Fruit fly (Drosophila melanogaster) whole organism, embryonic: ENCODE results near the gene MESR3.

Source experiments
- Ada2b ChIP-seq: fragments of 200-800 bp; sonication (Bioruptor generic); IDR thresholded peaks from 2 replicates; pipeline ENCODE4 v1.3.6; 2022; ENCODE audit warnings: missing biosample characterization, missing genetic modification characterization
- Adf1 ChIP-seq: fragments of 200-800 bp; sonication (Bioruptor generic); IDR thresholded peaks from 2 replicates; pipeline ENCODE4 v1.3.6; 2022; ENCODE audit warnings: missing biosample characterization, missing genetic modification characterization
- Antp ChIP-seq: fragments of 200-800 bp; sonication (Bioruptor generic); optimal IDR thresholded peaks from 3 replicates; lab custom pipeline; 2016; ENCODE audit warnings: missing biosample characterization, missing genetic modification characterization
- Atf-2 ChIP-seq: fragments of 200-800 bp; sonication (Bioruptor generic); optimal IDR thresholded peaks from 2 replicates; lab custom pipeline; 2016; ENCODE audit warnings: missing biosample characterization, missing genetic modification characterization
- BEAF-32 ChIP-seq: fragments of 200-800 bp; sonication (Bioruptor generic); optimal IDR thresholded peaks from 3 replicates; lab custom pipeline; 2017; ENCODE audit warnings: missing biosample characterization, missing genetic modification characterization, mild to moderate bottlenecking, moderate library complexity, missing genetic modification reagents
- CG10366 ChIP-seq: fragments of 200-800 bp; sonication (Bioruptor generic); IDR thresholded peaks from 2 replicates; pipeline ENCODE4 v1.3.6; 2022; ENCODE audit warnings: missing biosample characterization, missing genetic modification characterization
- CG11560 ChIP-seq: fragments of 200-800 bp; sonication (Bioruptor generic); IDR thresholded peaks from 3 replicates; pipeline ENCODE4 v1.3.6; 2022; ENCODE audit warnings: missing biosample characterization, missing genetic modification characterization
- CG11723 ChIP-seq: fragments of 200-800 bp; sonication (Bioruptor generic); optimal IDR thresholded peaks from 2 replicates; lab custom pipeline; 2017; ENCODE audit warnings: missing biosample characterization, mild to moderate bottlenecking, missing genetic modification characterization
- CG12769 ChIP-seq: fragments of 200-800 bp; sonication (Bioruptor generic); optimal IDR thresholded peaks from 2 replicates; lab custom pipeline; 2019; ENCODE audit warnings: missing biosample characterization, mild to moderate bottlenecking, missing genetic modification characterization, moderate library complexity
- CG13296 ChIP-seq: fragments of 200-800 bp; sonication (Bioruptor generic); optimal IDR thresholded peaks from 3 replicates; lab custom pipeline; 2018; ENCODE audit warnings: missing biosample characterization, mild to moderate bottlenecking, missing genetic modification characterization
- CG15269 ChIP-seq: fragments of 200-800 bp; sonication (Bioruptor generic); optimal IDR thresholded peaks from 2 replicates; lab custom pipeline; 2018; ENCODE audit warnings: missing biosample characterization, mild to moderate bottlenecking, missing genetic modification characterization, moderate library complexity
- CG15601 ChIP-seq: fragments of 200-800 bp; sonication (Bioruptor generic); optimal IDR thresholded peaks from 3 replicates; lab custom pipeline; 2019; ENCODE audit warnings: missing biosample characterization, mild to moderate bottlenecking, missing genetic modification characterization, moderate library complexity
- CG1792 ChIP-seq: fragments of 200-800 bp; sonication (Bioruptor generic); optimal IDR thresholded peaks from 2 replicates; lab custom pipeline; 2016; ENCODE audit warnings: missing biosample characterization, missing genetic modification characterization
- CG18262 ChIP-seq: fragments of 200-800 bp; optimal IDR thresholded peaks from 3 replicates; lab custom pipeline; 2019; ENCODE audit warnings: missing biosample characterization, mild to moderate bottlenecking, missing genetic modification characterization, moderate library complexity
- CG2712 ChIP-seq: fragments of 200-800 bp; optimal IDR thresholded peaks from 3 replicates; lab custom pipeline; 2019; ENCODE audit warnings: missing biosample characterization, mild to moderate bottlenecking, missing genetic modification characterization, moderate library complexity
- CG34224 ChIP-seq: fragments of 200-800 bp; sonication (Bioruptor generic); IDR thresholded peaks from 3 replicates; pipeline ENCODE4 v1.3.6; 2022; ENCODE audit warnings: missing biosample characterization, missing genetic modification characterization; ENCODE audit not compliant: partially characterized antibody
- CG4730 ChIP-seq: fragments of 200-800 bp; sonication (Bioruptor generic); IDR thresholded peaks from 2 replicates; pipeline ENCODE4 v1.3.6; 2022; ENCODE audit warnings: missing biosample characterization, missing genetic modification characterization
- CG7928 ChIP-seq: fragments of 200-800 bp; sonication (Bioruptor generic); optimal IDR thresholded peaks from 2 replicates; lab custom pipeline; 2017; ENCODE audit warnings: missing biosample characterization, mild to moderate bottlenecking, missing genetic modification characterization
- CG9727 ChIP-seq: fragments of 200-800 bp; sonication (Bioruptor generic); optimal IDR thresholded peaks from 3 replicates; lab custom pipeline; 2017; ENCODE audit warnings: missing biosample characterization, mild to moderate bottlenecking, missing genetic modification characterization
- Deaf1 ChIP-seq: fragments of 200-800 bp; optimal IDR thresholded peaks from 3 replicates; lab custom pipeline; 2019; ENCODE audit warnings: missing biosample characterization, mild to moderate bottlenecking, missing genetic modification characterization, moderate library complexity
- Dll ChIP-seq: fragments of 200-800 bp; sonication (Bioruptor generic); IDR thresholded peaks from 4 replicates; pipeline ENCODE4 v1.3.6; 2022; ENCODE audit warnings: missing biosample characterization, missing genetic modification characterization; ENCODE audit not compliant: partially characterized antibody
- E2f2 ChIP-seq: fragments of 200-800 bp; sonication (Bioruptor generic); IDR thresholded peaks from 2 replicates; pipeline ENCODE4 v1.3.6; 2022; ENCODE audit warnings: missing biosample characterization, missing genetic modification characterization
- GATAe ChIP-seq: fragments of 200-800 bp; sonication (Bioruptor generic); conservative IDR thresholded peaks from 2 replicates; pipeline ENCODE4 v1.3.6; 2022; ENCODE audit warnings: missing biosample characterization, missing genetic modification characterization
- Hey ChIP-seq: fragments of 200-800 bp; sonication (Bioruptor generic); optimal IDR thresholded peaks from 3 replicates; lab custom pipeline; 2018; ENCODE audit warnings: missing biosample characterization, mild to moderate bottlenecking, missing genetic modification characterization
- Hmx ChIP-seq: fragments of 200-800 bp; sonication (Bioruptor generic); optimal IDR thresholded peaks from 2 replicates; lab custom pipeline; 2016; ENCODE audit warnings: missing biosample characterization, missing genetic modification characterization
- Lpt ChIP-seq: fragments of >200 bp; optimal IDR thresholded peaks from 2 replicates; lab custom pipeline; 2018; ENCODE audit warnings: missing biosample characterization, missing genetic modification characterization
- MTF-1 ChIP-seq: fragments of 200-800 bp; sonication (Bioruptor generic); optimal IDR thresholded peaks from 2 replicates; lab custom pipeline; 2018; ENCODE audit warnings: missing biosample characterization, mild to moderate bottlenecking, missing genetic modification characterization, borderline replicate concordance
- Myb ChIP-seq: fragments of 200-800 bp; sonication (Bioruptor generic); optimal IDR thresholded peaks from 2 replicates; lab custom pipeline; 2016; ENCODE audit warnings: missing biosample characterization, missing genetic modification characterization
- NFAT ChIP-seq: fragments of 200-800 bp; sonication (Bioruptor generic); IDR thresholded peaks from 2 replicates; pipeline ENCODE4 v1.3.6; 2022; ENCODE audit warnings: missing biosample characterization, missing genetic modification characterization
- Optix ChIP-seq: fragments of 200-800 bp; sonication (Bioruptor generic); IDR thresholded peaks from 3 replicates; pipeline ENCODE4 v1.3.6; 2022; ENCODE audit warnings: missing biosample characterization, missing genetic modification characterization
- Ssrp ChIP-seq: fragments of 200-800 bp; sonication (Bioruptor generic); optimal IDR thresholded peaks from 2 replicates; lab custom pipeline; 2018; ENCODE audit warnings: missing biosample characterization, mild to moderate bottlenecking, missing genetic modification characterization, moderate library complexity
- Stat92E ChIP-seq, 3 experiments: fragments of >200 bp in 2 of 3; fragments of 200-800 bp in 1 of 3; sonication (Bioruptor generic) in 1 of 3; optimal IDR thresholded peaks; 2 replicates each; lab custom pipeline; 2017 to 2019; ENCODE audit warnings: missing biosample characterization in 3 of 3, missing genetic modification characterization in 3 of 3, mild to moderate bottlenecking in 1 of 3, moderate library complexity in 1 of 3
- TFAM ChIP-seq: fragments of 200-800 bp; sonication (Bioruptor generic); optimal IDR thresholded peaks from 2 replicates; lab custom pipeline; 2017; ENCODE audit warnings: missing biosample characterization, missing genetic modification characterization, inconsistent platforms
- Taf1 ChIP-seq: fragments of 200-800 bp; sonication (Bioruptor generic); IDR thresholded peaks from 2 replicates; pipeline ENCODE4 v1.3.6; 2022; ENCODE audit warnings: missing biosample characterization, missing genetic modification characterization
- bigmax ChIP-seq: fragments of 200-800 bp; sonication (Bioruptor generic); optimal IDR thresholded peaks from 2 replicates; lab custom pipeline; 2018; ENCODE audit warnings: missing biosample characterization, mild to moderate bottlenecking, missing genetic modification characterization
- dpn ChIP-seq, 2 experiments: fragments of 200-800 bp; sonication (Bioruptor generic); optimal IDR thresholded peaks; 3 replicates each; lab custom pipeline; 2016; ENCODE audit warnings: missing biosample characterization in 2 of 2, missing genetic modification characterization in 2 of 2
- en ChIP-seq: fragments of 200-800 bp; sonication (Bioruptor generic); optimal IDR thresholded peaks from 2 replicates; lab custom pipeline; 2016; ENCODE audit warnings: missing biosample characterization, missing genetic modification characterization
- fd3F ChIP-seq: fragments of 200-800 bp; sonication (Bioruptor generic); optimal IDR thresholded peaks from 2 replicates; lab custom pipeline; 2018; ENCODE audit warnings: missing biosample characterization, mild to moderate bottlenecking, missing genetic modification characterization, moderate library complexity
- fru ChIP-seq: fragments of >200 bp; optimal IDR thresholded peaks from 2 replicates; lab custom pipeline; 2017
- ftz-f1 ChIP-seq: fragments of 200-800 bp; sonication (Bioruptor generic); optimal IDR thresholded peaks from 2 replicates; lab custom pipeline; 2016; ENCODE audit warnings: missing biosample characterization, missing genetic modification characterization
- gsb-n ChIP-seq: fragments of 200-800 bp; sonication (Bioruptor generic); optimal IDR thresholded peaks from 3 replicates; lab custom pipeline; 2018; ENCODE audit warnings: missing biosample characterization, mild to moderate bottlenecking, missing genetic modification characterization
- klu ChIP-seq: fragments of 200-800 bp; sonication (Bioruptor generic); IDR thresholded peaks from 2 replicates; pipeline ENCODE4 v1.3.6; 2022; ENCODE audit warnings: missing biosample characterization, missing genetic modification characterization
- nerfin-2 ChIP-seq: fragments of 200-800 bp; sonication (Bioruptor generic); IDR thresholded peaks from 2 replicates; pipeline ENCODE4 v1.3.6; 2022; ENCODE audit warnings: missing biosample characterization, missing genetic modification characterization; ENCODE audit not compliant: partially characterized antibody
- nom ChIP-seq: fragments of 200-800 bp; sonication (Bioruptor generic); optimal IDR thresholded peaks from 2 replicates; lab custom pipeline; 2017; ENCODE audit warnings: missing biosample characterization, missing genetic modification characterization, mild to moderate bottlenecking, moderate library complexity, missing genetic modification reagents
- oc ChIP-seq: fragments of 200-800 bp; sonication (Bioruptor generic); optimal IDR thresholded peaks from 2 replicates; lab custom pipeline; 2018; ENCODE audit warnings: missing biosample characterization, mild to moderate bottlenecking, missing genetic modification characterization, moderate library complexity
- peb ChIP-seq: fragments of 200-800 bp; sonication (Bioruptor generic); IDR thresholded peaks from 2 replicates; pipeline ENCODE4 v1.3.6; 2022; ENCODE audit warnings: missing biosample characterization, missing genetic modification characterization
- sima ChIP-seq: fragments of 200-800 bp; sonication (Bioruptor generic); optimal IDR thresholded peaks from 2 replicates; lab custom pipeline; 2016; ENCODE audit warnings: missing biosample characterization, missing genetic modification characterization
- sna ChIP-seq: fragments of 200-800 bp; sonication (Bioruptor generic); IDR thresholded peaks from 2 replicates; pipeline ENCODE4 v1.3.6; 2022; ENCODE audit warnings: missing biosample characterization, missing genetic modification characterization; ENCODE audit not compliant: partially characterized antibody
- z ChIP-seq: fragments of 200-800 bp; sonication (Bioruptor generic); IDR thresholded peaks from 3 replicates; pipeline ENCODE4 v1.3.6; 2022; ENCODE audit warnings: missing biosample characterization, missing genetic modification characterization

The MESR3 gene

DNA sequence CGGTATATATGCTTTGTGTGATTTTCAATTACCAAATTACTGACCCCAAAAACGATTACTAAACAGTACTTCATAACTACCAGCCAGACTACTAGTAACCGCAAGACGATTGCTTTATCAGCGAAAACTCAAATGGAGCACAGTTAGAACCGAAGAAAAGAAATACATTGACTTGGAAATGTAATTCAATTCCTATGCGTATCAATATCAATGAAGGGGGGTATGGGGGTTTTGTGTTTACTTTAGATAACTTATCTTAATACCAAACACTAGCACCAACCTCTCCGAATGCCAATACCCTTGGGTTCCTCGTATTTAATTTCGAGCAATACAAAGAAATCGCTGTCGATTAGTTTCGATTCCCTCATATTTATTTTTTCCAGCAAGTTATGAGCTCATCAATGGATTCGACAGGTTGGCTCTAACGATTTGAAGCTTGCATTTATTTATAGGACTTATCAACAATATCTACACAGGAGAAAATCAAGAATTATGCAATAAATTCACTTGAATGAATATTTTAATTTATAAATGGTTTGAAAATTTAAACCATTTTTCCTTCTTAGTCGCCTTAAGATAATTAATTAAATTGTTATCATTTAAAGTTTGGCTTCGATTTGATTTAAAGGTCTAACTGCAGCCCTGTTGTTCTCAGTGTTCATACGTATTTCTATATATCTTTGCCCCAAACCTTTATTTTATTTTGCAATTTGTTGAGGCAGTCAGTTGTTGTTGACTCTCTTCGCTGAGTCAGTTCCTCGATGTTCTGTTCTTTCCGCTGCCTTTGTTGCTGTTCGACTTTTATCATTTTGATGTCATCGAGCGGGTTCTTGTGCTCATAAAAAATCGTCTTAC lies 4.5 kb downstream of the MESR3 start (continued):
- peak; percentile 3 for TF ChIP-seq CG1792 (GFP tag; lab: Kevin White, UChicago)
- peak; percentile 54; the same call in 2 of the 3 replicates for TF ChIP-seq CG11560 (tag; lab: Robert Waterston, UW)
- peak; percentile 18 for TF ChIP-seq Myb (GFP tag; lab: Kevin White, UChicago)
- peak; percentile 35 for TF ChIP-seq Atf-2 (GFP tag; lab: Kevin White, UChicago)
- TF ChIP-seq E2f2 (GFP tag; lab: Robert Waterston, UW) = peak; percentile 60
- TF ChIP-seq fru = no peak
- TF ChIP-seq Hmx (GFP tag; lab: Kevin White, UChicago) = no peak
- peak; percentile 76 for TF ChIP-seq Ada2b
- peak; percentile 4 for TF ChIP-seq CG7928
- TF ChIP-seq CG12769 (tag; lab: Kevin White, UChicago) = peak; percentile 44
- TF ChIP-seq CG15269 (tag; lab: Kevin White, UChicago) = peak; percentile 86
- TF ChIP-seq nerfin-2 (GFP tag; lab: Robert Waterston, UW) = no peak
- TF ChIP-seq Stat92E (GFP tag; optimal IDR thresholded peaks at IDR 0.05; lab: Kevin White, UChicago) = no peak
- TF ChIP-seq Ssrp (tag; lab: Kevin White, UChicago) = peak; percentile 75
- peak; percentile 74 for TF ChIP-seq fd3F (GFP tag; lab: Kevin White, UChicago)
- TF ChIP-seq sna (GFP tag; lab: Robert Waterston, UW) = no peak
- TF ChIP-seq CG34224 (GFP tag; lab: Robert Waterston, UW) = no peak
- TF ChIP-seq Optix (GFP tag; lab: Robert Waterston, UW) = no peak
- peak; percentile 27 for TF ChIP-seq nom (GFP tag; lab: Kevin White, UChicago)
- no peak for TF ChIP-seq Dll (GFP tag; lab: Robert Waterston, UW)
- peak; percentile 53; the same call in 1 of the 2 replicates for TF ChIP-seq peb (GFP tag; lab: Robert Waterston, UW)
- TF ChIP-seq CG10366 (GFP tag; lab: Robert Waterston, UW) = peak; percentile 76
- TF ChIP-seq Lpt = no peak
- TF ChIP-seq gsb-n (tag; lab: Kevin White, UChicago) = peak; percentile 69
- TF ChIP-seq TFAM (GFP tag; lab: Kevin White, UChicago) = peak; percentile 20
- TF ChIP-seq CG9727 (GFP tag; lab: Kevin White, UChicago) = peak; percentile 86
- TF ChIP-seq Adf1 (GFP tag; lab: Robert Waterston, UW) = peak; percentile 54; the same call in 1 of the 2 replicates
- TF ChIP-seq z (GFP tag; lab: Robert Waterston, UW) = no peak
- peak; percentile 56 for TF ChIP-seq oc
- TF ChIP-seq CG13296 (GFP tag; lab: Kevin White, UChicago) = peak; percentile 83
- TF ChIP-seq Antp (GFP tag; lab: Kevin White, UChicago) = no peak
- peak; percentile 63 to 67 for TF ChIP-seq dpn (GFP tag; optimal IDR thresholded peaks at IDR 0.05; lab: Kevin White, UChicago)
- TF ChIP-seq Taf1 (GFP tag; lab: Robert Waterston, UW) = peak; percentile 63
- peak; percentile 51 for TF ChIP-seq klu (GFP tag; lab: Robert Waterston, UW)
- TF ChIP-seq Deaf1 (tag; lab: Kevin White, UChicago) = peak; percentile 46
- TF ChIP-seq CG15601 (tag; lab: Kevin White, UChicago) = peak; percentile 67
- TF ChIP-seq CG2712 (tag; lab: Kevin White, UChicago) = peak; percentile 91
- peak; percentile 88 for TF ChIP-seq GATAe (GFP tag; lab: Robert Waterston, UW)
- peak; percentile 86 for TF ChIP-seq CG18262
- peak; percentile 53; the same call in 1 of the 2 replicates for TF ChIP-seq CG4730 (GFP tag; lab: Robert Waterston, UW)
- TF ChIP-seq en (GFP tag; lab: Kevin White, UChicago) = no peak
- TF ChIP-seq BEAF-32 = no peak
- peak; percentile 44 for TF ChIP-seq CG11723 (GFP tag; lab: Kevin White, UChicago)
- peak; percentile 25 for TF ChIP-seq MTF-1 (GFP tag; lab: Kevin White, UChicago)
- no peak for TF ChIP-seq ftz-f1 (GFP tag; lab: Kevin White, UChicago)
- peak; percentile 43 for TF ChIP-seq Hey (tag; lab: Kevin White, UChicago)
- no peak for TF ChIP-seq bigmax (GFP tag; lab: Kevin White, UChicago)
- TF ChIP-seq NFAT (GFP tag; lab: Robert Waterston, UW) = peak; percentile 10; the same call in 1 of the 2 replicates
- TF ChIP-seq sima = no peak
